Worm (Caenorhabditis elegans) whole organism, L1 larva: Measurements from ENCODE around the gene srw-79.

ENCODE experiments used
- blmp-1 ChIP-seq: fragments of 150-350 bp; optimal IDR thresholded peaks from 2 replicates; lab custom pipeline; 2014; ENCODE audit warnings: missing biosample characterization, missing genetic modification characterization
- dpl-1 ChIP-seq, 3 experiments: fragments of 150-350 bp in 2 of 3; sonication (generic microtip) in 1 of 3; optimal IDR thresholded peaks; 2 replicates each; lab custom pipeline; 2014 to 2017; ENCODE audit warnings: missing biosample characterization in 3 of 3, missing genetic modification characterization in 3 of 3, missing genetic modification reagents in 3 of 3
- fos-1 ChIP-seq: fragments of 150-350 bp; optimal IDR thresholded peaks from 2 replicates; lab custom pipeline; 2014; ENCODE audit warnings: missing biosample characterization, missing genetic modification characterization
- lin-15B ChIP-seq: fragments of 150-350 bp; sonication (generic microtip); optimal IDR thresholded peaks from 3 replicates; lab custom pipeline; 2014; ENCODE audit warnings: missing biosample characterization, missing genetic modification characterization
- lin-35 ChIP-seq, 2 experiments: fragments of 150-350 bp; optimal IDR thresholded peaks; 2 replicates each; lab custom pipeline; 2014; ENCODE audit warnings: missing biosample characterization in 2 of 2, missing genetic modification characterization in 2 of 2, missing genetic modification reagents in 2 of 2
- lsy-2 ChIP-seq, 2 experiments: fragments of 150-350 bp; optimal IDR thresholded peaks; 2 replicates each; lab custom pipeline; 2014; ENCODE audit warnings: missing biosample characterization in 2 of 2, missing genetic modification characterization in 2 of 2
- mdl-1 ChIP-seq, 2 experiments: fragments of 150-350 bp; optimal IDR thresholded peaks; 2 replicates each; lab custom pipeline; 2014 to 2017; ENCODE audit warnings: missing biosample characterization in 2 of 2, missing genetic modification characterization in 2 of 2, inconsistent platforms in 1 of 2
- nhr-237 ChIP-seq: fragments of 150-350 bp; optimal IDR thresholded peaks from 2 replicates; lab custom pipeline; 2014; ENCODE audit warnings: missing biosample characterization, missing genetic modification characterization
- nhr-77 ChIP-seq: fragments of 150-350 bp; optimal IDR thresholded peaks from 2 replicates; lab custom pipeline; 2014; ENCODE audit warnings: missing biosample characterization, missing genetic modification characterization
- nhr-90 ChIP-seq: sonication (generic microtip); optimal IDR thresholded peaks from 2 replicates; lab custom pipeline; 2016; ENCODE audit warnings: mild to moderate bottlenecking, missing genetic modification characterization, missing compliant biosample characterization; ENCODE audit not compliant: poor library complexity
- sup-37 ChIP-seq: fragments of 200-800 bp; sonication (Bioruptor generic); optimal IDR thresholded peaks from 2 replicates; lab custom pipeline; 2018; ENCODE audit warnings: mild to moderate bottlenecking, missing genetic modification characterization, missing compliant biosample characterization
- tbx-2 ChIP-seq: sonication (generic microtip); optimal IDR thresholded peaks from 2 replicates; lab custom pipeline; 2016; ENCODE audit warnings: missing genetic modification characterization, missing compliant biosample characterization
- unc-62 ChIP-seq: fragments of 150-350 bp; optimal IDR thresholded peaks from 2 replicates; lab custom pipeline; 2014; ENCODE audit warnings: missing biosample characterization, missing genetic modification reagents, missing genetic modification characterization
- unc-86 ChIP-seq: sonication (generic microtip); optimal IDR thresholded peaks from 2 replicates; lab custom pipeline; 2016; ENCODE audit warnings: missing genetic modification characterization, missing compliant biosample characterization

ce11 chrII:2929846-2930245, 16.7 kb upstream of the srw-79 start:
- TF ChIP-seq nhr-77 (no peak), nhr-237 (tag; lab: Kevin White, UChicago) (no peak), sup-37 (GFP tag; lab: Kevin White, UChicago) (no peak), blmp-1 (no peak), lin-15B (tag; lab: Kevin White, UChicago) (no peak), unc-86 (no peak), dpl-1 (GFP tag; optimal IDR thresholded peaks at IDR 0.05; lab: Kevin White, UChicago) (no peak), unc-62 (GFP tag; lab: Kevin White, UChicago) (no peak), lin-35 (GFP tag; optimal IDR thresholded peaks at IDR 0.05; lab: Kevin White, UChicago) (no peak), fos-1 (tag; lab: Kevin White, UChicago) (no peak), tbx-2 (tag; lab: Kevin White, UChicago) (no peak), mdl-1 (tag; optimal IDR thresholded peaks at IDR 0.05; lab: Kevin White, UChicago) (no peak), lsy-2 (tag; optimal IDR thresholded peaks at IDR 0.05; lab: Kevin White, UChicago) (no peak), nhr-90 (tag; lab: Kevin White, UChicago) (no peak)
